Fruit fly (Drosophila melanogaster) whole organism, wandering third instar larva: Measurements from ENCODE around the gene CG1724.

ENCODE experiments used
- Abd-B ChIP-seq: fragments of >200 bp; optimal IDR thresholded peaks from 2 replicates; lab custom pipeline; 2017; ENCODE audit warnings: missing biosample characterization, missing genetic modification characterization
- HLH106 ChIP-seq: fragments of 200-800 bp; optimal IDR thresholded peaks from 3 replicates; lab custom pipeline; 2019; ENCODE audit warnings: missing biosample characterization, mild to moderate bottlenecking, missing genetic modification characterization, moderate library complexity
- Mio ChIP-seq: sonication (Bioruptor generic); optimal IDR thresholded peaks from 2 replicates; lab custom pipeline; 2016; ENCODE audit warnings: missing biosample characterization, missing genetic modification characterization
- Myc ChIP-seq: fragments of >200 bp; optimal IDR thresholded peaks from 2 replicates; lab custom pipeline; 2017
- brk ChIP-seq: fragments of 200-800 bp; sonication (Bioruptor generic); optimal IDR thresholded peaks from 2 replicates; lab custom pipeline; 2016; ENCODE audit warnings: missing biosample characterization, mild to moderate bottlenecking, missing genetic modification characterization
- dl ChIP-seq, 2 experiments: fragments of 175-275, 200-275 bp in 1 of 2; fragments of 200-275 bp in 1 of 2; sonication (Bioruptor generic); optimal IDR thresholded peaks; lab custom pipeline; 2018; ENCODE audit warnings: mild to moderate bottlenecking in 2 of 2, missing biosample characterization in 2 of 2, missing genetic modification characterization in 2 of 2, moderate library complexity in 2 of 2; ENCODE audit not compliant: partially characterized antibody in 2 of 2, insufficient read depth in 1 of 2
- fru ChIP-seq: fragments of 200-800 bp; sonication (Bioruptor generic); optimal IDR thresholded peaks from 3 replicates; lab custom pipeline; 2016; ENCODE audit warnings: missing biosample characterization, mild to moderate bottlenecking, missing genetic modification characterization
- h ChIP-seq: fragments of 200-800 bp; sonication (Bioruptor generic); optimal IDR thresholded peaks from 3 replicates; lab custom pipeline; 2016; ENCODE audit warnings: missing biosample characterization, mild to moderate bottlenecking, missing genetic modification characterization
- lola ChIP-seq: fragments of >200 bp; optimal IDR thresholded peaks from 2 replicates; lab custom pipeline; 2017; ENCODE audit warnings: missing biosample characterization, missing genetic modification characterization
- pan ChIP-seq: fragments of >200 bp; optimal IDR thresholded peaks from 2 replicates; lab custom pipeline; 2017
- psq ChIP-seq: fragments of 200-800 bp; sonication (Bioruptor generic); optimal IDR thresholded peaks from 3 replicates; lab custom pipeline; 2017; ENCODE audit warnings: missing biosample characterization, mild to moderate bottlenecking, missing genetic modification characterization, moderate library complexity
- usp ChIP-seq: fragments of >200 bp; optimal IDR thresholded peaks from 2 replicates; lab custom pipeline; 2017; ENCODE audit warnings: missing biosample characterization, missing genetic modification characterization

- TF ChIP-seq fru (GFP tag; lab: Kevin White, UChicago): no peak
- no peak for TF ChIP-seq pan (lab: Kevin White, UChicago)
- no peak for TF ChIP-seq Mio
- TF ChIP-seq h: no peak
- TF ChIP-seq lola: no peak
- TF ChIP-seq Myc (lab: Kevin White, UChicago): no peak
- no peak for TF ChIP-seq usp (GFP tag; lab: Kevin White, UChicago)
- TF ChIP-seq brk: no peak
- no peak for TF ChIP-seq dl (GFP tag; optimal IDR thresholded peaks at IDR 0.05; lab: Kevin White, UChicago; ENCODE audit: insufficient read depth in 1 of 2, partially characterized antibody in 2 of 2)
- no peak for TF ChIP-seq Abd-B (GFP tag; lab: Kevin White, UChicago)
- TF ChIP-seq psq (GFP tag; lab: Kevin White, UChicago): no peak
- no peak for TF ChIP-seq HLH106 (tag; lab: Kevin White, UChicago)
Measured at dm6 chrX:21192953-21193352, 10.2 kb downstream of the CG1724 start, which contains the start of gene ccb.
